Worm (Caenorhabditis elegans) whole organism, L2 larva: ENCODE data around the gene srz-64.

Experiments used
- C34F6.9 ChIP-seq: fragments of 150-350 bp; optimal IDR thresholded peaks from 2 replicates; lab custom pipeline; 2014; ENCODE audit warnings: missing biosample characterization, missing genetic modification characterization
- F13H6.1 ChIP-seq: sonication (generic microtip); optimal IDR thresholded peaks from 2 replicates; lab custom pipeline; 2016; ENCODE audit warnings: missing genetic modification characterization, missing compliant biosample characterization
- R02D3.7 ChIP-seq: fragments of 150-350 bp; optimal IDR thresholded peaks from 2 replicates; lab custom pipeline; 2014; ENCODE audit warnings: missing biosample characterization, missing genetic modification characterization
- Y55F3AM.14 ChIP-seq: fragments of 200-800 bp; sonication (Bioruptor generic); optimal IDR thresholded peaks from 2 replicates; lab custom pipeline; 2018; ENCODE audit warnings: mild to moderate bottlenecking, missing genetic modification characterization, missing compliant biosample characterization
- ZK546.5 ChIP-seq: sonication (generic microtip); optimal IDR thresholded peaks from 2 replicates; lab custom pipeline; 2017; ENCODE audit warnings: missing biosample characterization, missing genetic modification characterization
- alr-1 ChIP-seq: fragments of 150-350 bp; optimal IDR thresholded peaks from 2 replicates; lab custom pipeline; 2014; ENCODE audit warnings: missing biosample characterization, missing genetic modification characterization
- aly-2 ChIP-seq: fragments of 150-350 bp; optimal IDR thresholded peaks from 2 replicates; lab custom pipeline; 2014; ENCODE audit warnings: missing biosample characterization, missing genetic modification characterization
- ceh-82 ChIP-seq: fragments of 150-350 bp; optimal IDR thresholded peaks from 2 replicates; lab custom pipeline; 2014; ENCODE audit warnings: missing biosample characterization, missing genetic modification characterization
- dmd-4 ChIP-seq: sonication (generic microtip); optimal IDR thresholded peaks from 2 replicates; lab custom pipeline; 2017; ENCODE audit warnings: missing biosample characterization, missing genetic modification characterization
- egl-27 ChIP-seq: sonication (generic microtip); optimal IDR thresholded peaks from 3 replicates; lab custom pipeline; 2017; ENCODE audit warnings: missing biosample characterization, missing genetic modification reagents, missing genetic modification characterization
- elt-1 ChIP-seq: fragments of 150-350 bp; optimal IDR thresholded peaks from 2 replicates; lab custom pipeline; 2014; ENCODE audit warnings: missing biosample characterization, missing genetic modification characterization
- fos-1 ChIP-seq: fragments of 150-350 bp; optimal IDR thresholded peaks from 2 replicates; lab custom pipeline; 2014; ENCODE audit warnings: missing biosample characterization, missing genetic modification characterization
- gmeb-1 ChIP-seq: fragments of 150-350 bp; optimal IDR thresholded peaks from 2 replicates; lab custom pipeline; 2014; ENCODE audit warnings: missing biosample characterization, missing genetic modification characterization
- lin-11 ChIP-seq: fragments of 150-350 bp; sonication (generic microtip); optimal IDR thresholded peaks from 2 replicates; lab custom pipeline; 2014; ENCODE audit warnings: missing biosample characterization, missing genetic modification characterization, inconsistent platforms, mixed read lengths
- lin-13 ChIP-seq: fragments of 150-350 bp; optimal IDR thresholded peaks from 2 replicates; lab custom pipeline; 2014; ENCODE audit warnings: missing biosample characterization, missing genetic modification reagents, missing genetic modification characterization
- lin-39 ChIP-seq: fragments of 150-350 bp; optimal IDR thresholded peaks from 2 replicates; lab custom pipeline; 2014; ENCODE audit warnings: missing biosample characterization, missing genetic modification reagents, missing genetic modification characterization
- mab-5 ChIP-seq: fragments of 150-350 bp; optimal IDR thresholded peaks from 2 replicates; lab custom pipeline; 2014; ENCODE audit warnings: missing biosample characterization, missing genetic modification characterization
- nhr-10 ChIP-seq: sonication (generic microtip); optimal IDR thresholded peaks from 2 replicates; lab custom pipeline; 2017; ENCODE audit warnings: missing biosample characterization, missing genetic modification characterization
- nhr-11 ChIP-seq: fragments of 150-350 bp; optimal IDR thresholded peaks from 2 replicates; lab custom pipeline; 2014; ENCODE audit warnings: missing biosample characterization, missing genetic modification characterization
- nhr-12 ChIP-seq: fragments of 150-350 bp; optimal IDR thresholded peaks from 2 replicates; lab custom pipeline; 2014; ENCODE audit warnings: missing biosample characterization, missing genetic modification characterization
- nhr-23 ChIP-seq: fragments of 150-350 bp; optimal IDR thresholded peaks from 2 replicates; lab custom pipeline; 2014; ENCODE audit warnings: missing biosample characterization, missing genetic modification reagents, missing genetic modification characterization
- nhr-237 ChIP-seq: fragments of 150-350 bp; optimal IDR thresholded peaks from 2 replicates; lab custom pipeline; 2014; ENCODE audit warnings: missing biosample characterization, missing genetic modification characterization
- nhr-6 ChIP-seq: fragments of 150-350 bp; optimal IDR thresholded peaks from 2 replicates; lab custom pipeline; 2014; ENCODE audit warnings: missing biosample characterization, missing genetic modification characterization
- nhr-77 ChIP-seq: fragments of 150-350 bp; optimal IDR thresholded peaks from 2 replicates; lab custom pipeline; 2014; ENCODE audit warnings: missing biosample characterization, missing genetic modification characterization
- peb-1 ChIP-seq: fragments of 150-350 bp; optimal IDR thresholded peaks from 2 replicates; lab custom pipeline; 2014; ENCODE audit warnings: missing biosample characterization, missing genetic modification characterization
- skn-1 ChIP-seq: sonication (generic microtip); optimal IDR thresholded peaks from 2 replicates; lab custom pipeline; 2017; ENCODE audit warnings: missing biosample characterization, missing genetic modification characterization
- sma-3 ChIP-seq: sonication (generic microtip); optimal IDR thresholded peaks from 2 replicates; lab custom pipeline; 2016; ENCODE audit warnings: missing genetic modification reagents, missing genetic modification characterization, missing compliant biosample characterization
- sma-9 ChIP-seq, 2 experiments: fragments of 150-350 bp in 1 of 2; sonication (generic microtip) in 1 of 2; optimal IDR thresholded peaks; 2 replicates each; lab custom pipeline; 2014 to 2016; ENCODE audit warnings: missing genetic modification characterization in 2 of 2, mild to moderate bottlenecking in 1 of 2, missing biosample characterization in 1 of 2, missing compliant biosample characterization in 1 of 2, missing genetic modification reagents in 1 of 2, moderate library complexity in 1 of 2
- snpc-4 ChIP-seq: fragments of 150-350 bp; optimal IDR thresholded peaks from 2 replicates; lab custom pipeline; 2014; ENCODE audit warnings: missing biosample characterization, missing genetic modification characterization
- unc-55 ChIP-seq: fragments of 150-350 bp; sonication (generic microtip); optimal IDR thresholded peaks from 3 replicates; lab custom pipeline; 2014; ENCODE audit warnings: missing biosample characterization, missing genetic modification reagents, missing genetic modification characterization
- unc-62 ChIP-seq: fragments of 150-350 bp; optimal IDR thresholded peaks from 2 replicates; lab custom pipeline; 2014; ENCODE audit warnings: missing biosample characterization, missing genetic modification reagents, missing genetic modification characterization
- zag-1 ChIP-seq: fragments of 150-350 bp; optimal IDR thresholded peaks from 2 replicates; lab custom pipeline; 2014; ENCODE audit warnings: missing biosample characterization, missing genetic modification characterization
- ztf-1 ChIP-seq: fragments of 200-800 bp; sonication (Bioruptor generic); conservative IDR thresholded peaks from 2 replicates; pipeline ENCODE4 v1.3.6; 2022; ENCODE audit warnings: missing genetic modification characterization, missing compliant biosample characterization
- ztf-11 ChIP-seq: sonication (generic microtip); optimal IDR thresholded peaks from 2 replicates; lab custom pipeline; 2017; ENCODE audit warnings: missing biosample characterization, missing genetic modification characterization
- ztf-4 ChIP-seq: fragments of 150-350 bp; optimal IDR thresholded peaks from 2 replicates; lab custom pipeline; 2014; ENCODE audit warnings: missing biosample characterization, missing genetic modification characterization

srz-64 gene

ce11 chrII:1297697-1298093, 4.6 kb upstream of the srz-64 start:
- TF ChIP-seq fos-1 (tag; lab: Kevin White, UChicago): peak; percentile 1
- no peak for TF ChIP-seq nhr-11 (tag; lab: Kevin White, UChicago)
- TF ChIP-seq, all 48 proteins: peak for 1

- peak; percentile 1 for TF ChIP-seq fos-1 (tag; lab: Kevin White, UChicago)
- TF ChIP-seq alr-1 (tag; lab: Kevin White, UChicago): no peak
These were observed 4.1 kb upstream of the srz-64 start for ce11 chrII:1297044-1297696.

ce11 chrII:1295776-1296175, 2.7 kb upstream of the srz-64 start, which contains the start of gene Y57G7A.2:
TSS of gene Y57G7A.2 (plus strand) at chrII:1296076.
- no peak for TF ChIP-seq egl-27 (tag; lab: Kevin White, UChicago)
- TF ChIP-seq unc-62: no peak
- TF ChIP-seq ztf-11 (tag; lab: Kevin White, UChicago): no peak
- TF ChIP-seq sma-9 (GFP tag; optimal IDR thresholded peaks at IDR 0.05; lab: Kevin White, UChicago): no peak
- no peak for TF ChIP-seq sma-9 (tag; optimal IDR thresholded peaks at IDR 0.05; lab: Kevin White, UChicago)
- TF ChIP-seq ztf-1 (GFP tag; lab: Robert Waterston, UW): no peak
- no peak for TF ChIP-seq nhr-237 (tag; lab: Kevin White, UChicago)
- TF ChIP-seq ztf-4 (tag; lab: Kevin White, UChicago): no peak
- no peak for TF ChIP-seq sma-3 (GFP tag; lab: Kevin White, UChicago)
- no peak for TF ChIP-seq lin-11
- no peak for TF ChIP-seq skn-1 (tag; lab: Kevin White, UChicago)
- no peak for TF ChIP-seq unc-55 (GFP tag; lab: Kevin White, UChicago)
- TF ChIP-seq R02D3.7 (tag; lab: Kevin White, UChicago): no peak
- TF ChIP-seq Y55F3AM.14: no peak
- no peak for TF ChIP-seq nhr-11 (tag; lab: Kevin White, UChicago)
- TF ChIP-seq ceh-82 (tag; lab: Kevin White, UChicago): no peak
- TF ChIP-seq zag-1 (tag; lab: Kevin White, UChicago): no peak
- TF ChIP-seq alr-1 (tag; lab: Kevin White, UChicago): no peak
- no peak for TF ChIP-seq nhr-77 (tag; lab: Kevin White, UChicago)
- no peak for TF ChIP-seq C34F6.9

- TF ChIP-seq snpc-4 (tag; lab: Kevin White, UChicago) (no peak), ztf-11 (tag; lab: Kevin White, UChicago) (no peak), unc-55 (GFP tag; lab: Kevin White, UChicago) (no peak), sma-9 (GFP tag; optimal IDR thresholded peaks at IDR 0.05; lab: Kevin White, UChicago) (no peak), sma-9 (tag; optimal IDR thresholded peaks at IDR 0.05; lab: Kevin White, UChicago) (no peak), nhr-11 (tag; lab: Kevin White, UChicago) (no peak), Y55F3AM.14 (no peak), aly-2 (tag; lab: Kevin White, UChicago) (no peak), nhr-6 (tag; lab: Kevin White, UChicago) (no peak), nhr-77 (tag; lab: Kevin White, UChicago) (no peak), skn-1 (tag; lab: Kevin White, UChicago) (no peak), dmd-4 (tag; lab: Kevin White, UChicago) (no peak), elt-1 (tag; lab: Kevin White, UChicago) (no peak), ZK546.5 (no peak), alr-1 (tag; lab: Kevin White, UChicago) (no peak), lin-11 (no peak), F13H6.1 (tag; lab: Kevin White, UChicago) (no peak), gmeb-1 (tag; lab: Kevin White, UChicago) (no peak), ceh-82 (tag; lab: Kevin White, UChicago) (no peak), nhr-12 (tag; lab: Kevin White, UChicago) (no peak)
- TF ChIP-seq, all 48 proteins: peak for 0
These were observed 7.5 kb downstream of the srz-64 start, which contains the start of the genes Y57G7A.6 and Y57G7A.3 for ce11 chrII:1285514-1285913. TSS of gene Y57G7A.6 (minus strand) at chrII:1285614. TSS of gene Y57G7A.3 (plus strand) at chrII:1285782.

- no peak for TF ChIP-seq snpc-4 (tag; lab: Kevin White, UChicago)
- TF ChIP-seq egl-27 (tag; lab: Kevin White, UChicago): no peak
- no peak for TF ChIP-seq aly-2 (tag; lab: Kevin White, UChicago)
- no peak for TF ChIP-seq nhr-23 (tag; lab: Kevin White, UChicago)
- no peak for TF ChIP-seq nhr-6 (tag; lab: Kevin White, UChicago)
- TF ChIP-seq fos-1 (tag; lab: Kevin White, UChicago): no peak
- no peak for TF ChIP-seq skn-1 (tag; lab: Kevin White, UChicago)
- TF ChIP-seq nhr-77 (tag; lab: Kevin White, UChicago): no peak
- TF ChIP-seq sma-3 (GFP tag; lab: Kevin White, UChicago): no peak
- no peak for TF ChIP-seq ztf-1 (GFP tag; lab: Robert Waterston, UW)
- TF ChIP-seq unc-62: no peak
- TF ChIP-seq lin-13 (GFP tag; lab: Kevin White, UChicago): no peak
- TF ChIP-seq peb-1 (tag; lab: Kevin White, UChicago): no peak
- no peak for TF ChIP-seq lin-39
- TF ChIP-seq ZK546.5: no peak
- no peak for TF ChIP-seq R02D3.7 (tag; lab: Kevin White, UChicago)
- TF ChIP-seq nhr-10 (tag; lab: Kevin White, UChicago): no peak
- no peak for TF ChIP-seq sma-9 (GFP tag; optimal IDR thresholded peaks at IDR 0.05; lab: Kevin White, UChicago)
- no peak for TF ChIP-seq sma-9 (tag; optimal IDR thresholded peaks at IDR 0.05; lab: Kevin White, UChicago)
- no peak for TF ChIP-seq C34F6.9
- no peak for TF ChIP-seq mab-5 (tag; lab: Kevin White, UChicago)
- TF ChIP-seq, all 48 proteins: peak for 0
These were observed 8.1 kb downstream of the srz-64 start for ce11 chrII:1284985-1285384.
